Worm (Caenorhabditis elegans) whole organism, L4 larva: Measurements from ENCODE around the gene C10G8.8.
"Not testable (repeated sequence)": the region's sequence is repeated elsewhere in the genome, so short reads cannot be mapped to it uniquely, and the experiment has no call there.

ENCODE experiments used
- D1046.2 ChIP-seq: fragments of 200-800 bp; sonication (Bioruptor generic); IDR thresholded peaks from 2 replicates; pipeline ENCODE4 v1.3.6; 2022; ENCODE audit warnings: missing genetic modification characterization, missing compliant biosample characterization
- Y5F2A.4 ChIP-seq: fragments of 200-800 bp; sonication (Bioruptor generic); optimal IDR thresholded peaks from 2 replicates; lab custom pipeline; 2018; ENCODE audit warnings: mild to moderate bottlenecking, missing genetic modification characterization, missing compliant biosample characterization
- madf-9 ChIP-seq: fragments of 200-800 bp; sonication (Bioruptor generic); conservative IDR thresholded peaks from 2 replicates; pipeline ENCODE4 v1.3.6; 2022; ENCODE audit warnings: missing genetic modification reagents, missing genetic modification characterization, missing compliant biosample characterization
- mdl-1 ChIP-seq, 2 experiments: fragments of 150-350 bp in 1 of 2; sonication (generic microtip) in 1 of 2; optimal IDR thresholded peaks; 2 replicates each; lab custom pipeline; 2014 to 2017; ENCODE audit warnings: missing biosample characterization in 2 of 2, missing genetic modification characterization in 2 of 2
- mep-1 ChIP-seq: fragments of 150-350 bp; sonication (generic microtip); optimal IDR thresholded peaks from 3 replicates; lab custom pipeline; 2014; ENCODE audit warnings: missing biosample characterization, missing genetic modification characterization
- nhr-237 ChIP-seq: sonication (generic microtip); optimal IDR thresholded peaks from 2 replicates; lab custom pipeline; 2017; ENCODE audit warnings: missing biosample characterization, missing genetic modification characterization
- sdz-12 ChIP-seq: fragments of 200-800 bp; sonication (Bioruptor generic); optimal IDR thresholded peaks from 2 replicates; lab custom pipeline; 2018; ENCODE audit warnings: mild to moderate bottlenecking, missing genetic modification characterization, missing compliant biosample characterization
- unc-39 ChIP-seq: sonication (generic microtip); optimal IDR thresholded peaks from 2 replicates; lab custom pipeline; 2017; ENCODE audit warnings: missing biosample characterization, missing genetic modification characterization

DNA sequence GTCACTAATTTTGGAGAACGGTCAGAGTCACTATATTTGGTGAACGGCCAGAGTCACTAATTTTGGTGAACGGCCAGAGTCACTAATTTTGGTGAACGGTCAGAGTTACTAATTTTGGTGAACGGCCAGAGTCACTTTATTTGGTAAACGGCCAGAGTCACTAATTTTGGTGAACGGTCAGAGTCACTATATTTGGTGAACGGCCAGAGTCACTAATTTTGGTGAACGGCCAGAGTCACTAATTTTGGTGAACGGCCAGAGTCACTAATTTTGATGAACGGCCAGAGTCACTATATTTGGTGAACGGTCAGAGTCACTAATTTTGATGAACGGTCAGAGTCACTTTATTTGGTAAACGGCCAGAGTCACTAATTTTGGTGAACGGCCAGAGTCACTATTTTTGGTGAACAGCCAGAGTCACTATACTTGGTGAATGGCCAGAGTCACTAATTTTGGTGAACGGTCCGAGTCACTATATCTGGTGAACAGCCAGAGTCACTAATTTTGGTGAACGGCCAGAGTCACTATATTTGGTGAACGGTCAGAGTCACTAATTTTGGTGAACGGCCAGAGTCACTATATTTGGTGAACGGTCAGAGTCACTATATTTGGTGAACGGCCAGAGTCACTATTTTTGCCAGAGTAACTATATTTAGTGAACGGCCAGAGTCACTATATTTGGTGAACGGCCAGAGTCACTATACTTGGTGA, 43.8 kb downstream of the C10G8.8 start:
- TF ChIP-seq madf-9 (GFP tag; lab: Robert Waterston, UW); Y5F2A.4 (GFP tag; lab: Kevin White, UChicago); mep-1 (tag; lab: Kevin White, UChicago); mdl-1 (tag; optimal IDR thresholded peaks at IDR 0.05; lab: Kevin White, UChicago); D1046.2 (GFP tag; lab: Robert Waterston, UW); sdz-12 (GFP tag; lab: Kevin White, UChicago); nhr-237 (tag; lab: Kevin White, UChicago); unc-39 (tag; lab: Kevin White, UChicago): not testable (repeated sequence)
